Worm (Caenorhabditis elegans) whole organism, L2 larva: Measurements from ENCODE around the gene F57B9.3.

Experiments used
- C34F6.9 ChIP-seq: fragments of 150-350 bp; optimal IDR thresholded peaks from 2 replicates; lab custom pipeline; 2014; ENCODE audit warnings: missing biosample characterization, missing genetic modification characterization
- F13H6.1 ChIP-seq: sonication (generic microtip); optimal IDR thresholded peaks from 2 replicates; lab custom pipeline; 2016; ENCODE audit warnings: missing genetic modification characterization, missing compliant biosample characterization
- R02D3.7 ChIP-seq: fragments of 150-350 bp; optimal IDR thresholded peaks from 2 replicates; lab custom pipeline; 2014; ENCODE audit warnings: missing biosample characterization, missing genetic modification characterization
- Y55F3AM.14 ChIP-seq: fragments of 200-800 bp; sonication (Bioruptor generic); optimal IDR thresholded peaks from 2 replicates; lab custom pipeline; 2018; ENCODE audit warnings: mild to moderate bottlenecking, missing genetic modification characterization, missing compliant biosample characterization
- ZK546.5 ChIP-seq: sonication (generic microtip); optimal IDR thresholded peaks from 2 replicates; lab custom pipeline; 2017; ENCODE audit warnings: missing biosample characterization, missing genetic modification characterization
- alr-1 ChIP-seq: fragments of 150-350 bp; optimal IDR thresholded peaks from 2 replicates; lab custom pipeline; 2014; ENCODE audit warnings: missing biosample characterization, missing genetic modification characterization
- aly-2 ChIP-seq: fragments of 150-350 bp; optimal IDR thresholded peaks from 2 replicates; lab custom pipeline; 2014; ENCODE audit warnings: missing biosample characterization, missing genetic modification characterization
- ama-1 ChIP-seq: fragments of 150-350 bp; optimal IDR thresholded peaks from 2 replicates; lab custom pipeline; 2018; ENCODE audit warnings: inconsistent platforms
- blmp-1 ChIP-seq: sonication (generic microtip); optimal IDR thresholded peaks from 2 replicates; lab custom pipeline; 2017; ENCODE audit warnings: missing genetic modification characterization, mild to moderate bottlenecking, missing compliant biosample characterization, antibody characterized with exemption, moderate library complexity; ENCODE audit not compliant: insufficient read depth
- ceh-16 ChIP-seq: fragments of 150-350 bp; optimal IDR thresholded peaks from 2 replicates; lab custom pipeline; 2014; ENCODE audit warnings: missing biosample characterization, missing genetic modification characterization
- ceh-82 ChIP-seq: fragments of 150-350 bp; optimal IDR thresholded peaks from 2 replicates; lab custom pipeline; 2014; ENCODE audit warnings: missing biosample characterization, missing genetic modification characterization
- crh-2 ChIP-seq: sonication (generic microtip); optimal IDR thresholded peaks from 2 replicates; lab custom pipeline; 2017; ENCODE audit warnings: missing biosample characterization, missing genetic modification characterization
- dmd-4 ChIP-seq: sonication (generic microtip); optimal IDR thresholded peaks from 2 replicates; lab custom pipeline; 2017; ENCODE audit warnings: missing biosample characterization, missing genetic modification characterization
- egl-27 ChIP-seq: sonication (generic microtip); optimal IDR thresholded peaks from 3 replicates; lab custom pipeline; 2017; ENCODE audit warnings: missing biosample characterization, missing genetic modification reagents, missing genetic modification characterization
- elt-1 ChIP-seq: fragments of 150-350 bp; optimal IDR thresholded peaks from 2 replicates; lab custom pipeline; 2014; ENCODE audit warnings: missing biosample characterization, missing genetic modification characterization
- elt-3 ChIP-seq: sonication (generic microtip); optimal IDR thresholded peaks from 2 replicates; lab custom pipeline; 2017; ENCODE audit warnings: missing biosample characterization, missing genetic modification characterization
- fos-1 ChIP-seq: fragments of 150-350 bp; optimal IDR thresholded peaks from 2 replicates; lab custom pipeline; 2014; ENCODE audit warnings: missing biosample characterization, missing genetic modification characterization
- gmeb-1 ChIP-seq: fragments of 150-350 bp; optimal IDR thresholded peaks from 2 replicates; lab custom pipeline; 2014; ENCODE audit warnings: missing biosample characterization, missing genetic modification characterization
- lin-13 ChIP-seq: fragments of 150-350 bp; optimal IDR thresholded peaks from 2 replicates; lab custom pipeline; 2014; ENCODE audit warnings: missing biosample characterization, missing genetic modification reagents, missing genetic modification characterization
- lin-39 ChIP-seq: fragments of 150-350 bp; optimal IDR thresholded peaks from 2 replicates; lab custom pipeline; 2014; ENCODE audit warnings: missing biosample characterization, missing genetic modification reagents, missing genetic modification characterization
- mab-5 ChIP-seq: fragments of 150-350 bp; optimal IDR thresholded peaks from 2 replicates; lab custom pipeline; 2014; ENCODE audit warnings: missing biosample characterization, missing genetic modification characterization
- mbf-1 ChIP-seq: sonication (generic microtip); optimal IDR thresholded peaks from 2 replicates; lab custom pipeline; 2017; ENCODE audit warnings: missing biosample characterization, missing genetic modification characterization
- mdl-1 ChIP-seq, 2 experiments: fragments of 150-350 bp in 1 of 2; sonication (generic microtip) in 1 of 2; optimal IDR thresholded peaks; 2 replicates each; lab custom pipeline; 2017; ENCODE audit warnings: missing biosample characterization in 2 of 2, missing genetic modification characterization in 2 of 2
- nhr-10 ChIP-seq: sonication (generic microtip); optimal IDR thresholded peaks from 2 replicates; lab custom pipeline; 2017; ENCODE audit warnings: missing biosample characterization, missing genetic modification characterization
- nhr-11 ChIP-seq: fragments of 150-350 bp; optimal IDR thresholded peaks from 2 replicates; lab custom pipeline; 2014; ENCODE audit warnings: missing biosample characterization, missing genetic modification characterization
- nhr-12 ChIP-seq: fragments of 150-350 bp; optimal IDR thresholded peaks from 2 replicates; lab custom pipeline; 2014; ENCODE audit warnings: missing biosample characterization, missing genetic modification characterization
- nhr-129 ChIP-seq: fragments of 150-350 bp; optimal IDR thresholded peaks from 2 replicates; lab custom pipeline; 2014; ENCODE audit warnings: missing biosample characterization, missing genetic modification characterization
- nhr-21 ChIP-seq: fragments of 150-350 bp; optimal IDR thresholded peaks from 2 replicates; lab custom pipeline; 2014; ENCODE audit warnings: missing biosample characterization, missing genetic modification characterization
- nhr-23 ChIP-seq: fragments of 150-350 bp; optimal IDR thresholded peaks from 2 replicates; lab custom pipeline; 2014; ENCODE audit warnings: missing biosample characterization, missing genetic modification reagents, missing genetic modification characterization
- nhr-237 ChIP-seq: fragments of 150-350 bp; optimal IDR thresholded peaks from 2 replicates; lab custom pipeline; 2014; ENCODE audit warnings: missing biosample characterization, missing genetic modification characterization
- nhr-25 ChIP-seq: fragments of 150-350 bp; sonication (generic microtip); optimal IDR thresholded peaks from 3 replicates; lab custom pipeline; 2014; ENCODE audit warnings: missing biosample characterization, missing genetic modification characterization
- nhr-6 ChIP-seq: fragments of 150-350 bp; optimal IDR thresholded peaks from 2 replicates; lab custom pipeline; 2014; ENCODE audit warnings: missing biosample characterization, missing genetic modification characterization
- nhr-77 ChIP-seq: fragments of 150-350 bp; optimal IDR thresholded peaks from 2 replicates; lab custom pipeline; 2014; ENCODE audit warnings: missing biosample characterization, missing genetic modification characterization
- sem-4 ChIP-seq: fragments of 150-350 bp; optimal IDR thresholded peaks from 2 replicates; lab custom pipeline; 2014; ENCODE audit warnings: missing biosample characterization, missing genetic modification reagents, missing genetic modification characterization
- skn-1 ChIP-seq: sonication (generic microtip); optimal IDR thresholded peaks from 2 replicates; lab custom pipeline; 2017; ENCODE audit warnings: missing biosample characterization, missing genetic modification characterization
- sma-3 ChIP-seq: sonication (generic microtip); optimal IDR thresholded peaks from 2 replicates; lab custom pipeline; 2016; ENCODE audit warnings: missing genetic modification reagents, missing genetic modification characterization, missing compliant biosample characterization
- sma-9 ChIP-seq, 2 experiments: fragments of 150-350 bp in 1 of 2; sonication (generic microtip) in 1 of 2; optimal IDR thresholded peaks; 2 replicates each; lab custom pipeline; 2014 to 2016; ENCODE audit warnings: missing genetic modification characterization in 2 of 2, mild to moderate bottlenecking in 1 of 2, missing biosample characterization in 1 of 2, missing compliant biosample characterization in 1 of 2, missing genetic modification reagents in 1 of 2, moderate library complexity in 1 of 2
- unc-39 ChIP-seq: fragments of 150-350 bp; optimal IDR thresholded peaks from 2 replicates; lab custom pipeline; 2014; ENCODE audit warnings: missing biosample characterization, missing genetic modification characterization
- unc-55 ChIP-seq: fragments of 150-350 bp; sonication (generic microtip); optimal IDR thresholded peaks from 3 replicates; lab custom pipeline; 2014; ENCODE audit warnings: missing biosample characterization, missing genetic modification reagents, missing genetic modification characterization
- unc-62 ChIP-seq: fragments of 150-350 bp; optimal IDR thresholded peaks from 2 replicates; lab custom pipeline; 2014; ENCODE audit warnings: missing biosample characterization, missing genetic modification reagents, missing genetic modification characterization
- zag-1 ChIP-seq: fragments of 150-350 bp; optimal IDR thresholded peaks from 2 replicates; lab custom pipeline; 2014; ENCODE audit warnings: missing biosample characterization, missing genetic modification characterization
- ztf-1 ChIP-seq: fragments of 200-800 bp; sonication (Bioruptor generic); conservative IDR thresholded peaks from 2 replicates; pipeline ENCODE4 v1.3.6; 2022; ENCODE audit warnings: missing genetic modification characterization, missing compliant biosample characterization
- ztf-11 ChIP-seq: sonication (generic microtip); optimal IDR thresholded peaks from 2 replicates; lab custom pipeline; 2017; ENCODE audit warnings: missing biosample characterization, missing genetic modification characterization
- ztf-4 ChIP-seq: fragments of 150-350 bp; optimal IDR thresholded peaks from 2 replicates; lab custom pipeline; 2014; ENCODE audit warnings: missing biosample characterization, missing genetic modification characterization

Gene F57B9.3

ce11 chrIII:6953978-6954377 is 14.4 kb downstream of the F57B9.3 start:
- no peak for TF ChIP-seq mbf-1 (tag; lab: Kevin White, UChicago)
- no peak for TF ChIP-seq mab-5 (tag; lab: Kevin White, UChicago)
- no peak for TF ChIP-seq lin-13 (GFP tag; lab: Kevin White, UChicago)
- no peak for TF ChIP-seq egl-27
- no peak for TF ChIP-seq lin-39
- no peak for TF ChIP-seq sem-4 (tag; lab: Kevin White, UChicago)
- no peak for TF ChIP-seq elt-1 (tag; lab: Kevin White, UChicago)
- no peak for TF ChIP-seq ama-1 (lab: Kevin White, UChicago)
- no peak for TF ChIP-seq nhr-23 (tag; lab: Kevin White, UChicago)
- no peak for TF ChIP-seq unc-39
- no peak for TF ChIP-seq ZK546.5 (tag; lab: Kevin White, UChicago)
- no peak for TF ChIP-seq mdl-1 (tag; optimal IDR thresholded peaks at IDR 0.05; lab: Kevin White, UChicago)
- TF ChIP-seq zag-1 (tag; lab: Kevin White, UChicago): no peak
- no peak for TF ChIP-seq nhr-237 (tag; lab: Kevin White, UChicago)
- no peak for TF ChIP-seq sma-3
- TF ChIP-seq nhr-6 (tag; lab: Kevin White, UChicago): no peak
- TF ChIP-seq nhr-12 (tag; lab: Kevin White, UChicago): no peak
- TF ChIP-seq ceh-16: no peak

- TF ChIP-seq ztf-1 (GFP tag; lab: Robert Waterston, UW): no peak
- no peak for TF ChIP-seq Y55F3AM.14 (GFP tag; lab: Kevin White, UChicago)
- TF ChIP-seq unc-39: no peak
- TF ChIP-seq lin-39: no peak
- TF ChIP-seq egl-27: no peak
- no peak for TF ChIP-seq ceh-16
- TF ChIP-seq R02D3.7 (tag; lab: Kevin White, UChicago): no peak
- TF ChIP-seq dmd-4: no peak
- TF ChIP-seq sma-3: no peak
- TF ChIP-seq nhr-11 (tag; lab: Kevin White, UChicago): no peak
- no peak for TF ChIP-seq gmeb-1 (tag; lab: Kevin White, UChicago)
- no peak for TF ChIP-seq mdl-1 (tag; optimal IDR thresholded peaks at IDR 0.05; lab: Kevin White, UChicago)
- no peak for TF ChIP-seq sma-9 (GFP tag; optimal IDR thresholded peaks at IDR 0.05; lab: Kevin White, UChicago)
- no peak for TF ChIP-seq sma-9 (tag; optimal IDR thresholded peaks at IDR 0.05; lab: Kevin White, UChicago)
- no peak for TF ChIP-seq nhr-21 (tag; lab: Kevin White, UChicago)
Observed at ce11 chrIII:6955766-6956165, 16.1 kb downstream of the F57B9.3 start.

ce11 chrIII:6958674-6959241 is 19.1 kb downstream of the F57B9.3 start:
- TF ChIP-seq blmp-1 (no peak), unc-55 (GFP tag; lab: Kevin White, UChicago) (no peak), nhr-12 (tag; lab: Kevin White, UChicago) (no peak), nhr-77 (tag; lab: Kevin White, UChicago) (no peak), nhr-10 (tag; lab: Kevin White, UChicago) (no peak), R02D3.7 (tag; lab: Kevin White, UChicago) (no peak), sem-4 (tag; lab: Kevin White, UChicago) (no peak), nhr-23 (tag; lab: Kevin White, UChicago) (no peak), aly-2 (tag; lab: Kevin White, UChicago) (no peak), nhr-237 (tag; lab: Kevin White, UChicago) (no peak), ZK546.5 (tag; lab: Kevin White, UChicago) (no peak), Y55F3AM.14 (GFP tag; lab: Kevin White, UChicago) (no peak), mab-5 (tag; lab: Kevin White, UChicago) (no peak), lin-39 (no peak), unc-39 (no peak), sma-3 (no peak)

ce11 chrIII:6961167-6961566 is 21.5 kb downstream of the F57B9.3 start:
- TF ChIP-seq sma-9 (GFP tag; optimal IDR thresholded peaks at IDR 0.05; lab: Kevin White, UChicago): no peak
- no peak for TF ChIP-seq sma-9 (tag; optimal IDR thresholded peaks at IDR 0.05; lab: Kevin White, UChicago)
- TF ChIP-seq fos-1 (tag; lab: Kevin White, UChicago): peak; percentile 24
- no peak for TF ChIP-seq mdl-1 (tag; optimal IDR thresholded peaks at IDR 0.05; lab: Kevin White, UChicago)
- no peak for TF ChIP-seq Y55F3AM.14 (GFP tag; lab: Kevin White, UChicago)
- no peak for TF ChIP-seq nhr-21 (tag; lab: Kevin White, UChicago)
- TF ChIP-seq blmp-1: peak; percentile 3
- TF ChIP-seq nhr-129 (tag; lab: Kevin White, UChicago): peak; percentile 56
- TF ChIP-seq unc-62 (GFP tag; lab: Kevin White, UChicago): no peak
- TF ChIP-seq ztf-4: no peak
- peak; percentile 79 for TF ChIP-seq C34F6.9 (tag; lab: Kevin White, UChicago)
- no peak for TF ChIP-seq mbf-1 (tag; lab: Kevin White, UChicago)
- no peak for TF ChIP-seq nhr-237 (tag; lab: Kevin White, UChicago)
- TF ChIP-seq skn-1 (tag; lab: Kevin White, UChicago): peak; percentile 67
- TF ChIP-seq ztf-11 (tag; lab: Kevin White, UChicago): no peak
- no peak for TF ChIP-seq alr-1 (tag; lab: Kevin White, UChicago)
- TF ChIP-seq dmd-4: no peak
- TF ChIP-seq ceh-82 (tag; lab: Kevin White, UChicago): no peak
- TF ChIP-seq lin-13 (GFP tag; lab: Kevin White, UChicago): no peak
- TF ChIP-seq nhr-25 (tag; lab: Kevin White, UChicago): peak; percentile 18
- TF ChIP-seq unc-39: no peak
- no peak for TF ChIP-seq nhr-23 (tag; lab: Kevin White, UChicago)
- no peak for TF ChIP-seq aly-2 (tag; lab: Kevin White, UChicago)
- TF ChIP-seq ama-1 (lab: Kevin White, UChicago): no peak
- no peak for TF ChIP-seq ZK546.5 (tag; lab: Kevin White, UChicago)
- TF ChIP-seq crh-2 (tag; lab: Kevin White, UChicago): peak; percentile 59
- no peak for TF ChIP-seq elt-3
- TF ChIP-seq nhr-12 (tag; lab: Kevin White, UChicago): no peak
- TF ChIP-seq ztf-1 (GFP tag; lab: Robert Waterston, UW): no peak
- TF ChIP-seq F13H6.1: no peak
- no peak for TF ChIP-seq egl-27
